Fruit fly (Drosophila melanogaster): Measurements from ENCODE around the gene Lon.
A peak's percentile ranks its signal among the peaks of the same experiment; 100 is the strongest.

Gene Lon

DNA sequence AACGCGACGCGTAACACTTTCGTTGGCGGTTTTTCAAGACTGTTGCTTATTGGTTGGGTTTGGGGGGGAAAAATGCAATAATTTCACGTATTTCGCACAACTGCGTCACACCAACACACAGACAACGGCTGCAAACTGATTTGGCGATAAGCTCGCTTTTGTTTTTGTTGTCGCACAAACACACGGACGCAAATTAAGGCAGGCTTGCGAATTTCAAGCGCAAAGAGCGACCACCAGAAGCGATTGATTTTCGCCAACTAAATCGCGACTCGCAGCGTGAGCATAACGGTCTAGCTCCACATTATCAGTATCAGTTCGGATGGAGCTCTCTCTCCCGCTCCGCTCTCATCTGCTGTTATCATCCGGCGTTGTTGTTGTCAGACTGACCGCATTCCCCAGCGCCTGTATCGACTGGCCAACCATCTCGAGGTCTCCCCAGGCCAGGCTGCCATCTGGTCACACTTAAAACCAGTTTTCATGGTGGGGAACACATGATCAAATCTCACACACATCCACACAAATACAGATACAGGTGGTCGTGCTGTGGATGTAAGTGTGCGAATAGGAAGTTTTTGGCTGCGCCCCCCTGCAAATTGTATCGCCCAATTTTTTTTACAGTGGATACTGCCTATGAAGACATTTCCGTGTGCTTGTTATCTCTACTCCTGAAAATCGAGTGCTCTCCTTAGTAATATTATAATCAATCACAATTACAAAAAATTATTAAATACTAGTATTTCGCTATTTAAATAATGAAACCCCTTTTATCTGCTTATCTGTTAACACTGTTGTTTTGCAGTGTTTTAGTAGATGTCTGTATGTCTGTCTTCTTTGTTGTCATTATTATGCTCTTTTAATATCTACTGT is 21.0 kb upstream of the Lon start (continued):
- TF ChIP-seq Ets96B (tag; optimal IDR thresholded peaks at IDR 0.05) (peak; percentile 29), svp (GFP tag) (peak; percentile 82), CG15336 (GFP tag; IDR thresholded peaks at IDR 0.05) (peak; percentile 78), CG16779 (tag; optimal IDR thresholded peaks at IDR 0.05) (no peak), CG11762 (GFP tag; optimal IDR thresholded peaks at IDR 0.05; ENCODE audit: insufficient read depth) (peak; percentile 19), fd59A (GFP tag; optimal IDR thresholded peaks at IDR 0.05) (no peak), Hr4 (GFP tag; optimal IDR thresholded peaks at IDR 0.05) (peak; percentile 85), Smox (GFP tag; optimal IDR thresholded peaks at IDR 0.05) (peak; percentile 71), Gug (GFP tag; IDR thresholded peaks at IDR 0.05) (peak; percentile 52; the same call in 1 of the 2 replicates), Sox15 (GFP tag; optimal IDR thresholded peaks at IDR 0.05) (peak; percentile 39), CG8319 (GFP tag; optimal IDR thresholded peaks at IDR 0.05) (peak; percentile 93), cyc (GFP tag; optimal IDR thresholded peaks at IDR 0.05) (peak; percentile 64), vri (GFP tag; optimal IDR thresholded peaks at IDR 0.05) (peak; percentile 54), Met (GFP tag; optimal IDR thresholded peaks at IDR 0.05) (peak; percentile 72), Blimp-1 (GFP tag; optimal IDR thresholded peaks at IDR 0.05) (peak; percentile 15), pdm3 (GFP tag; optimal IDR thresholded peaks at IDR 0.05) (peak; percentile 71), dsx (GFP tag; optimal IDR thresholded peaks at IDR 0.05; ENCODE audit: poor library complexity, severe bottlenecking) (no peak), Lpt (GFP tag; optimal IDR thresholded peaks at IDR 0.05) (peak; percentile 51), CG10631 (GFP tag; optimal IDR thresholded peaks at IDR 0.05) (peak; percentile 38), esn (GFP tag; optimal IDR thresholded peaks at IDR 0.05) (peak; percentile 73), CG4318 (GFP tag; optimal IDR thresholded peaks at IDR 0.05) (peak; percentile 30), topi (GFP tag; optimal IDR thresholded peaks at IDR 0.05) (peak; percentile 70), Eip78C (GFP tag) (peak; percentile 93)

DNA sequence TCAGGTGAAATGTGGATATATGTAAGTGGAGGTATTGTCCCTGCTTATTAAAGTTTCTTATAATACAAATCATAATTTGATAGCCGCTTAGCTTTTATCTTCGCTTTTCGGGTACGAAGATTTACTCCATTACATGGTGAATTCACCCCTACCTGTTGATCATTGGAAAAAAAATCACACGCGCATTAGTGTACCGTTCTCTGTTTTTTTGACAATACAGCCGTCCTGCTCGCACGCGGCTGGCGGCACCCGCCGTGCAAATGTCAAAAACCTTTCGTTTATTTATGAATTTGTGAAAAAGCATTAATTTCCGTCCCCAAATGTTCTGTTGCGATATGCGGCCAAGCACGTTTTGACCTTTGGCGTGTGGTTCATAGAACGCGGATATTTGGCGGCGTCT is 19.9 kb upstream of the Lon start:
- TF ChIP-seq Gug (GFP tag; IDR thresholded peaks at IDR 0.05), result no peak
- TF ChIP-seq CG3919 (GFP tag; optimal IDR thresholded peaks at IDR 0.05), result no peak
- TF ChIP-seq cyc (GFP tag; optimal IDR thresholded peaks at IDR 0.05), result no peak

DNA sequence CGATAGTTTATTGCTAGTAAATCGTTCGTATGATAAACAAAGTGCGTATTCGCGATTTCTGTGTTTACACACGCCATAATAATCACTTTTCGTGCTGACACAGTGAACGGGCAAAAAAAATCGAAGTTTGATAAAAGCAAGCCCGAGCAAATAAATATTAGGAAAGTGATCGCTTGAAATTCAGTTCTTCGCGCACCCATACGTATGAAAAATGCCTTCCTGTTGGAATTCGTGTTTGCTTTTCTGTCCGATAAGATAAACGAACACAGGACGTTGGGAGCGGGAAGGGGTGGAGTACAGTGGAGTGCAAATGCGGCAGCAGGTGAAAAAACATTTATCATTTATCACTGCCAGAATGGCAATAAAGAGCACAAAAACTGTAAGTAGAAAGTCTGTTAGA is 18.7 kb upstream of the Lon start:
- TF ChIP-seq Eip93F (GFP tag; optimal IDR thresholded peaks at IDR 0.05) (peak; percentile 8), Hr39 (GFP tag; optimal IDR thresholded peaks at IDR 0.05) (no peak), CG10669 (GFP tag; optimal IDR thresholded peaks at IDR 0.05) (no peak), CG6792 (GFP tag; optimal IDR thresholded peaks at IDR 0.05) (no peak), CG6854 (GFP tag; optimal IDR thresholded peaks at IDR 0.05) (peak; percentile 12), Blimp-1 (GFP tag; optimal IDR thresholded peaks at IDR 0.05) (no peak), CG8319 (GFP tag; optimal IDR thresholded peaks at IDR 0.05) (no peak), pdm3 (GFP tag; optimal IDR thresholded peaks at IDR 0.05) (no peak), net (GFP tag; optimal IDR thresholded peaks at IDR 0.05) (no peak), Ets96B (tag; optimal IDR thresholded peaks at IDR 0.05) (no peak), Eip75B (GFP tag; optimal IDR thresholded peaks at IDR 0.05) (no peak), cyc (GFP tag; optimal IDR thresholded peaks at IDR 0.05) (no peak), fd85E (GFP tag; optimal IDR thresholded peaks at IDR 0.05) (no peak), Eip78C (GFP tag) (no peak), Hr38 (GFP tag; optimal IDR thresholded peaks at IDR 0.05) (no peak), svp (GFP tag) (no peak), CG8632 (GFP tag; optimal IDR thresholded peaks at IDR 0.05) (no peak), esn (GFP tag; optimal IDR thresholded peaks at IDR 0.05) (peak; percentile 17), dsx (GFP tag; optimal IDR thresholded peaks at IDR 0.05; ENCODE audit: poor library complexity, severe bottlenecking) (no peak), CG9139 (GFP tag; optimal IDR thresholded peaks at IDR 0.05) (no peak), CG11294 (GFP tag; IDR thresholded peaks at IDR 0.05) (no peak), vri (GFP tag; optimal IDR thresholded peaks at IDR 0.05) (peak; percentile 81), Lpt (GFP tag; optimal IDR thresholded peaks at IDR 0.05) (no peak), acj6 (GFP tag; optimal IDR thresholded peaks at IDR 0.05) (no peak), fd59A (GFP tag; optimal IDR thresholded peaks at IDR 0.05) (no peak), ss (GFP tag; optimal IDR thresholded peaks at IDR 0.05) (no peak), CG6808 (GFP tag; optimal IDR thresholded peaks at IDR 0.05) (no peak), Hr4 (GFP tag; optimal IDR thresholded peaks at IDR 0.05) (no peak), fkh (GFP tag; optimal IDR thresholded peaks at IDR 0.05) (peak; percentile 94), CG11762 (GFP tag; optimal IDR thresholded peaks at IDR 0.05; ENCODE audit: insufficient read depth) (no peak), salr (GFP tag; optimal IDR thresholded peaks at IDR 0.05) (no peak), CG7368 (GFP tag; optimal IDR thresholded peaks at IDR 0.05) (no peak), CG6276 (GFP tag; optimal IDR thresholded peaks at IDR 0.05) (no peak), Smox (GFP tag; optimal IDR thresholded peaks at IDR 0.05) (no peak), Gug (GFP tag; IDR thresholded peaks at IDR 0.05) (no peak), CG11902 (GFP tag; optimal IDR thresholded peaks at IDR 0.05) (no peak)

All from whole organism, prepupa.